Fruit fly (Drosophila melanogaster): ENCODE data around the gene CG13066.

Gene CG13066

dm6 chr3L:16303982-16304381 lies 31.3 kb downstream of the CG13066 start, which contains the start of gene CG43249:
Gene CG43249 (plus strand): TSS chr3L:16304282.
- TF ChIP-seq CG3919 (GFP tag; optimal IDR thresholded peaks at IDR 0.05) (no peak), CG32006 (GFP tag; optimal IDR thresholded peaks at IDR 0.05) (no peak), achi (GFP tag; optimal IDR thresholded peaks at IDR 0.05) (no peak), CG4318 (GFP tag; optimal IDR thresholded peaks at IDR 0.05) (no peak), Hr38 (GFP tag; optimal IDR thresholded peaks at IDR 0.05) (no peak), pdm3 (GFP tag; optimal IDR thresholded peaks at IDR 0.05) (no peak), spab (GFP tag; optimal IDR thresholded peaks at IDR 0.05) (no peak), CG6808 (GFP tag; optimal IDR thresholded peaks at IDR 0.05) (no peak), Eip78C (GFP tag) (no peak), Ets96B (tag; optimal IDR thresholded peaks at IDR 0.05) (no peak)

- no peak for TF ChIP-seq vri (GFP tag; optimal IDR thresholded peaks at IDR 0.05)
- TF ChIP-seq CG7368 (GFP tag; optimal IDR thresholded peaks at IDR 0.05) = no peak
- TF ChIP-seq dsx (GFP tag; optimal IDR thresholded peaks at IDR 0.05; ENCODE audit: poor library complexity, severe bottlenecking) = no peak
- peak; percentile 30 for TF ChIP-seq svp (GFP tag)
- no peak for TF ChIP-seq Eip78C (GFP tag)
- TF ChIP-seq salr (GFP tag; optimal IDR thresholded peaks at IDR 0.05) = no peak
- no peak for TF ChIP-seq spab (GFP tag; optimal IDR thresholded peaks at IDR 0.05)
Observed at dm6 chr3L:16305820-16306650, 33.3 kb downstream of the CG13066 start, which contains the start of the genes CG13043 and CG13063. Gene CG13043 (minus strand): TSS chr3L:16305870. Gene CG13063 (plus strand): TSS chr3L:16306600.

dm6 chr3L:16308380-16308779 lies 35.7 kb downstream of the CG13066 start, which contains the start of gene CG13042:
Gene CG13042 (minus strand): TSS chr3L:16308480.
- TF ChIP-seq Lpt (GFP tag; optimal IDR thresholded peaks at IDR 0.05) = no peak
- no peak for TF ChIP-seq salr (GFP tag; optimal IDR thresholded peaks at IDR 0.05)
- TF ChIP-seq achi (GFP tag; optimal IDR thresholded peaks at IDR 0.05) = no peak
- TF ChIP-seq spab (GFP tag; optimal IDR thresholded peaks at IDR 0.05) = no peak
- no peak for TF ChIP-seq CG1621 (tag; optimal IDR thresholded peaks at IDR 0.05)
- no peak for TF ChIP-seq CG8319 (GFP tag; optimal IDR thresholded peaks at IDR 0.05)
- TF ChIP-seq CG4318 (GFP tag; optimal IDR thresholded peaks at IDR 0.05) = no peak
- no peak for TF ChIP-seq dac (GFP tag; optimal IDR thresholded peaks at IDR 0.05)
- no peak for TF ChIP-seq topi (GFP tag; optimal IDR thresholded peaks at IDR 0.05)
- no peak for TF ChIP-seq Hr4 (GFP tag; optimal IDR thresholded peaks at IDR 0.05)
- TF ChIP-seq CG3919 (GFP tag; optimal IDR thresholded peaks at IDR 0.05) = no peak
- no peak for TF ChIP-seq Eip78C (GFP tag)
- TF ChIP-seq CG9139 (GFP tag; optimal IDR thresholded peaks at IDR 0.05) = no peak
- TF ChIP-seq esn (GFP tag; optimal IDR thresholded peaks at IDR 0.05) = no peak
- no peak for TF ChIP-seq CG7368 (GFP tag; optimal IDR thresholded peaks at IDR 0.05)
- TF ChIP-seq CG6276 (GFP tag; optimal IDR thresholded peaks at IDR 0.05) = no peak
- no peak for TF ChIP-seq Met (GFP tag; optimal IDR thresholded peaks at IDR 0.05)
- no peak for TF ChIP-seq Eip93F (GFP tag; optimal IDR thresholded peaks at IDR 0.05)

- TF ChIP-seq Sox14 (GFP tag; optimal IDR thresholded peaks at IDR 0.05) (peak; percentile 38), CG6854 (GFP tag; optimal IDR thresholded peaks at IDR 0.05) (no peak), CG3032 (tag; optimal IDR thresholded peaks at IDR 0.05) (no peak), CG8119 (GFP tag; IDR thresholded peaks at IDR 0.05) (peak; percentile 66), CG7368 (GFP tag; optimal IDR thresholded peaks at IDR 0.05) (peak; percentile 16), fd85E (GFP tag; optimal IDR thresholded peaks at IDR 0.05) (no peak), esn (GFP tag; optimal IDR thresholded peaks at IDR 0.05) (no peak), Smox (GFP tag; optimal IDR thresholded peaks at IDR 0.05) (no peak), Hr4 (GFP tag; optimal IDR thresholded peaks at IDR 0.05) (peak; percentile 77), CG16779 (tag; optimal IDR thresholded peaks at IDR 0.05) (peak; percentile 37), CG34406 (GFP tag; optimal IDR thresholded peaks at IDR 0.05) (no peak), Lpt (GFP tag; optimal IDR thresholded peaks at IDR 0.05) (peak; percentile 56), CG1621 (tag; optimal IDR thresholded peaks at IDR 0.05) (no peak), dsx (GFP tag; optimal IDR thresholded peaks at IDR 0.05; ENCODE audit: poor library complexity, severe bottlenecking) (no peak), CG9139 (GFP tag; optimal IDR thresholded peaks at IDR 0.05) (no peak), Blimp-1 (GFP tag; optimal IDR thresholded peaks at IDR 0.05) (no peak), Hr38 (GFP tag; optimal IDR thresholded peaks at IDR 0.05) (no peak), CG11902 (GFP tag; optimal IDR thresholded peaks at IDR 0.05) (no peak), CG8319 (GFP tag; optimal IDR thresholded peaks at IDR 0.05) (no peak), spab (GFP tag; optimal IDR thresholded peaks at IDR 0.05) (no peak), CG31627 (GFP tag; optimal IDR thresholded peaks at IDR 0.05) (no peak), Gug (GFP tag; IDR thresholded peaks at IDR 0.05) (no peak), CG10631 (GFP tag; optimal IDR thresholded peaks at IDR 0.05) (peak; percentile 59), CG6808 (GFP tag; optimal IDR thresholded peaks at IDR 0.05) (no peak), CG8632 (GFP tag; optimal IDR thresholded peaks at IDR 0.05) (no peak), acj6 (GFP tag; optimal IDR thresholded peaks at IDR 0.05) (peak; percentile 21), CG11762 (GFP tag; optimal IDR thresholded peaks at IDR 0.05; ENCODE audit: insufficient read depth) (peak; percentile 8), CG6276 (GFP tag; optimal IDR thresholded peaks at IDR 0.05) (peak; percentile 69)
Observed at dm6 chr3L:16309972-16310371, 37.3 kb downstream of the CG13066 start.

Measured in whole organism, prepupa.